Worm (Caenorhabditis elegans): ENCODE results near the gene Y43F8B.28.

- TF ChIP-seq flt-1 (GFP tag; IDR thresholded peaks at IDR 0.05) (no peak), ama-1 (optimal IDR thresholded peaks at IDR 0.05) (no peak), tbx-11 (GFP tag; IDR thresholded peaks at IDR 0.05) (no peak), sea-1 (GFP tag; conservative IDR thresholded peaks at IDR 0.05) (no peak), hnd-1 (tag; optimal IDR thresholded peaks at IDR 0.05) (no peak), F13C5.2 (tag; optimal IDR thresholded peaks at IDR 0.05) (no peak), scrt-1 (GFP tag; IDR thresholded peaks at IDR 0.05) (no peak)
Observed at ce11 chrV:19462612-19463011, 22.5 kb upstream of the Y43F8B.28 start, which contains the start of gene Y43F8B.25.

All from whole organism, early embryonic.